Worm (Caenorhabditis elegans): ENCODE results near the gene F32E10.9.

DNA sequence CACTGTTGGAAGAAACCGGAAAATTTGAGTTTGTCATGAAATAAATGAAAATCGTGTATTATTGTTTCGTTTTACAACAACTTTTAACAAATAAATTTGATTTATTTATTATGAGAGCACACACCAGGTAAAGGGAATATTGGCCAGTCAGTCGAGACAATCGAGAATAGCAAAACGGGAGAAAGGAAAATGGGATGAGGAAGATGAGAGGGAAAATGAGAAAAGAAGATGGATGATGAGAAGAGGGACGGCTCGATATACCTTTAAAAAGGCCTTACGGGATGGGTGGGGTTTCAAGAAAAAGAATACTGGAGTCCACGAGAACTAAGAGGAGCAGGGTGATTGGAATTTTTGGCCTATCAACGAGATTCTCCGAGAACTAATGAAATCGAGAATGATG lies 5.1 kb downstream of the F32E10.9 start:
- TF ChIP-seq ama-1 (optimal IDR thresholded peaks at IDR 0.05) (no peak), B0310.2 (tag; optimal IDR thresholded peaks at IDR 0.05) (no peak), tra-4 (tag; optimal IDR thresholded peaks at IDR 0.05) (no peak)
